Worm (Caenorhabditis elegans): ENCODE results near the gene M03F4.4.

The M03F4.4 gene

DNA sequence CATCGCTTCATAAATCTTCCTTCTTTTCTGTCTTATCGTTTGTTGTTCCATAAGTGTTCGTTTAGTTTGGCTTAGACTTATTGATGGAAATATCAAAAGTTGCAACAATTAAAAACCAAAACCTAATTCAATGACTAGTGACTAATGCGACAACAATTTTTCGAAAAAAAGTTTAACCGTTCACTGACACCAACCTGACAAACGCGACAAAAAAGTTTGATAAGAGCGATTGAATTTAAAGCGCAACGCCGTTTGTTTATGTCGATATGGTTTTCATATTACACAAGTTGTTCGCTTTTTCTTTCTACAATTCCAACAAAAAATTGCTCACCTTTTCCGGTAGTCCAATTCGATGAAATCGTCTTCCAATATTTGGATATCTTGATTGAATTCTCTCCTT, 21.8 kb upstream of the M03F4.4 start:
- TF ChIP-seq F52B5.7 (tag; optimal IDR thresholded peaks at IDR 0.05) (no peak), nhr-80 (tag; optimal IDR thresholded peaks at IDR 0.05) (peak; percentile 64)

ce11 chrX:4978103-4978502, 20.9 kb upstream of the M03F4.4 start:
- TF ChIP-seq bed-2 (GFP tag; IDR thresholded peaks at IDR 0.05) (no peak), tlf-1 (GFP tag; optimal IDR thresholded peaks at IDR 0.05) (no peak), nhr-179 (tag; optimal IDR thresholded peaks at IDR 0.05) (no peak), attf-5 (GFP tag; optimal IDR thresholded peaks at IDR 0.05) (no peak), dpl-1 (GFP tag; optimal IDR thresholded peaks at IDR 0.05) (no peak), efl-1 (GFP tag; optimal IDR thresholded peaks at IDR 0.05) (no peak), tbx-9 (tag; optimal IDR thresholded peaks at IDR 0.05; ENCODE audit: borderline replicate concordance) (no peak), lin-40 (tag; optimal IDR thresholded peaks at IDR 0.05) (no peak), rpc-1 (optimal IDR thresholded peaks at IDR 0.05) (no peak), rpc-1 (tag; optimal IDR thresholded peaks at IDR 0.05) (no peak), ceh-40 (GFP tag; IDR thresholded peaks at IDR 0.05) (no peak), lir-1 (GFP tag; conservative IDR thresholded peaks at IDR 0.05) (no peak), F49E8.2 (tag; optimal IDR thresholded peaks at IDR 0.05; ENCODE audit: insufficient read depth) (no peak), let-607 (tag; optimal IDR thresholded peaks at IDR 0.05) (no peak), mes-4 (tag; optimal IDR thresholded peaks at IDR 0.05) (no peak), T26A5.8 (tag; optimal IDR thresholded peaks at IDR 0.05) (no peak), F37B4.10 (GFP tag; IDR thresholded peaks at IDR 0.05) (no peak), Y95B8A.8 (GFP tag; IDR thresholded peaks at IDR 0.05) (no peak), attf-3 (GFP tag; conservative IDR thresholded peaks at IDR 0.05) (no peak)

DNA sequence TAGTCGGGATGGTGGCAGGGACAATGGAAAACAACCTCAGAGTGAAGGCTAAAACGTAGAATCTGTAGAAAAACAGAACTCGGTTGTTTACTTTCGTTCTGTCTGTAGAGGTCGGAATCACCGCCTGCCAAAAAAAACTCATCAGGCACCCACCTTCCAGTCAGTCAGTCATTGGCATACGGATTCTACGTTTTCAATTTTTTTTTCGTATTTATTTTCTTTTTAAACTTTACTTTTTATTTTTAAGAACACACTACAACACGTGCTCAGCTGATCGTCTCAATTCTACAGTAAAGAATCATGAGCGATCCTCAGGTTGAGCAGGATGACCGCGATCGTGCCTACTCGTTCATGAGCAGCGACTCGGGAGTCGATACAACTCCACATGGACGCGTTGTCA, 19.3 kb upstream of the M03F4.4 start, which contains the start of gene lfi-1:
Gene lfi-1, plus strand, starts transcription at position 301 of the 400 bp plus-strand sequence.
- TF ChIP-seq D2030.7 (GFP tag; IDR thresholded peaks at IDR 0.05) = no peak
- no peak for TF ChIP-seq F37B4.10 (GFP tag; IDR thresholded peaks at IDR 0.05)
- TF ChIP-seq lin-40 (tag; optimal IDR thresholded peaks at IDR 0.05) = no peak
- no peak for TF ChIP-seq ama-1 (optimal IDR thresholded peaks at IDR 0.05)
- TF ChIP-seq ama-1 (GFP tag; optimal IDR thresholded peaks at IDR 0.05) = no peak
- TF ChIP-seq F57C9.4 (tag; optimal IDR thresholded peaks at IDR 0.05) = no peak
- TF ChIP-seq C06A6.2 (GFP tag; conservative IDR thresholded peaks at IDR 0.05) = no peak
- no peak for TF ChIP-seq tbp1 (GFP tag; optimal IDR thresholded peaks at IDR 0.05)
- no peak for TF ChIP-seq Y56A3A.18 (GFP tag; IDR thresholded peaks at IDR 0.05)
- no peak for TF ChIP-seq F22D6.2 (tag; optimal IDR thresholded peaks at IDR 0.05)
- no peak for TF ChIP-seq F52B5.7 (tag; optimal IDR thresholded peaks at IDR 0.05)

DNA sequence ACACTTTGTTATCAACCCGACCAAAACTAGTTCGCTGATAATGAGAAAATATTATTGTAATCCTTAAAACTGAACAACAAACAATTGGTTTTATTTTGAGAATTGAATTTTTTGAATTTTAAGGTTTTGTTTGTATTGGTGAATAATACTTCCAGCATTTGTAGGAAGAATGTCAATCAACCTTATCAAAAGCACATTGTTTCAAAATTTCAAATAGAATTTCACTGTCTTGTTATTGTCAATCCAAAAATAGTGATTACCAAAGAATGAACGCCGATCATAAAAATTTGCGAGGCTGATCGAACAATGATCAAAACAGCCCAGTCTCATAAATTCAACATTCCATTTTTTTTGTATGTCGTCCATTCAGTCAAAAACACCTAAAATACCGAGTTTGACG, 17.3 kb upstream of the M03F4.4 start:
- TF ChIP-seq unc-62 (GFP tag; optimal IDR thresholded peaks at IDR 0.05) (peak; percentile 41), tbx-9 (tag; optimal IDR thresholded peaks at IDR 0.05; ENCODE audit: borderline replicate concordance) (no peak), Y56A3A.18 (GFP tag; IDR thresholded peaks at IDR 0.05) (no peak), dpl-1 (GFP tag; optimal IDR thresholded peaks at IDR 0.05) (no peak), pbrm-1 (GFP tag; IDR thresholded peaks at IDR 0.05) (no peak), let-607 (tag; optimal IDR thresholded peaks at IDR 0.05) (peak; percentile 90), egl-18 (GFP tag; IDR thresholded peaks at IDR 0.05) (no peak), efl-1 (GFP tag; optimal IDR thresholded peaks at IDR 0.05) (no peak), nhr-80 (tag; optimal IDR thresholded peaks at IDR 0.05) (peak; percentile 84)

DNA sequence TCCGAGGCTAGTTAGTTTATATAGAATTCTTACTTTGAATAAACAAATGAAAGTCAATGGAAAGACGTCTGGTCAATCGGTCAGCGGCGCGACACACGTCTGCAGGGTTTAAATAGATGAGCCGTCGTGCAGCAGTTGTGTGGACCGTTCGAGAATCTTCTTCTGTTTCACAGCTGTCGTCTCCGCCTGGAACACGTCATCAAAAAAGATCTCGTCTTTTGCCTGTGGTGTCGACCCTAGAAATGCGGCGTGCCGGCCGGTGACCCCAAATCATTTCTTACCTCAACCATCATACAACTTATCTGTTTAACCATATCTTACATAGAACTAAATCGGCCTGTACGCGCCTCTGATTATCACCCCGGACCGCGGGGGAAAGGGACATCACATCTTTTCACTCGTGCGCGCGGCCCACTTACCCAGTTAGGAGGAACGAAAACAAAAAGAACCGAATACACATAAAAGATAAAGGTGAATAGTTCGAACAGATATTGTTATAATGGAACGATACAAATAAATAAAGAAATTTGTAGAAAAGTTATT, 14.9 kb upstream of the M03F4.4 start:
- TF ChIP-seq madf-6 (GFP tag; IDR thresholded peaks at IDR 0.05) = 0 out of 2 replicates have a peak, but pooled peaks have one; percentile 6
- TF ChIP-seq zfh-2 (GFP tag; conservative IDR thresholded peaks at IDR 0.05) = 0 out of 2 replicates have a peak, but pooled peaks have one; percentile 21
- no peak for TF ChIP-seq hlh-26 (GFP tag; conservative IDR thresholded peaks at IDR 0.05)
- TF ChIP-seq let-526 (GFP tag; IDR thresholded peaks at IDR 0.05) = no peak
- TF ChIP-seq ama-1 (optimal IDR thresholded peaks at IDR 0.05) = no peak
- TF ChIP-seq ama-1 (GFP tag; optimal IDR thresholded peaks at IDR 0.05) = no peak
- TF ChIP-seq hsf-1 (GFP tag; IDR thresholded peaks at IDR 0.05) = peak; percentile 67; the same call in 1 of the 2 replicates
- TF ChIP-seq F39B2.1 (GFP tag; IDR thresholded peaks at IDR 0.05) = no peak
- no peak for TF ChIP-seq hmg-20 (GFP tag; IDR thresholded peaks at IDR 0.05)
- TF ChIP-seq ztf-3 (GFP tag; optimal IDR thresholded peaks at IDR 0.05) = no peak

Measured in whole organism, young adult.